Fruit fly (Drosophila melanogaster) whole organism, embryonic: ENCODE data around the gene CG12479.

Experiments used
- Atf6 ChIP-seq: fragments of 200-800 bp; sonication (Bioruptor generic); IDR thresholded peaks from 2 replicates; pipeline ENCODE4 v1.3.6; 2022; ENCODE audit warnings: missing biosample characterization, missing genetic modification characterization
- CG10565 ChIP-seq: fragments of 200-800 bp; sonication (Bioruptor generic); optimal IDR thresholded peaks from 3 replicates; lab custom pipeline; 2016; ENCODE audit warnings: missing biosample characterization, mild to moderate bottlenecking, missing genetic modification characterization
- CG12236 ChIP-seq: fragments of 200-800 bp; sonication (Bioruptor generic); optimal IDR thresholded peaks from 2 replicates; lab custom pipeline; 2016; ENCODE audit warnings: missing biosample characterization, missing genetic modification characterization
- CG30020 ChIP-seq: fragments of 200-800 bp; optimal IDR thresholded peaks from 2 replicates; lab custom pipeline; 2019; ENCODE audit warnings: missing biosample characterization, mild to moderate bottlenecking, missing genetic modification characterization, moderate library complexity
- CG30431 ChIP-seq: fragments of 200-800 bp; sonication (Bioruptor generic); optimal IDR thresholded peaks from 2 replicates; lab custom pipeline; 2017; ENCODE audit warnings: missing biosample characterization, missing genetic modification characterization
- CG33213 ChIP-seq: fragments of 200-800 bp; sonication (Bioruptor generic); optimal IDR thresholded peaks from 3 replicates; lab custom pipeline; 2016; ENCODE audit warnings: missing biosample characterization, missing genetic modification characterization
- CG3847 ChIP-seq: fragments of 200-800 bp; sonication (Bioruptor generic); IDR thresholded peaks from 2 replicates; pipeline ENCODE4 v1.3.6; 2022; ENCODE audit warnings: missing biosample characterization, missing genetic modification characterization
- CG8281 ChIP-seq: fragments of 200-800 bp; sonication (Bioruptor generic); optimal IDR thresholded peaks from 2 replicates; lab custom pipeline; 2018; ENCODE audit warnings: missing biosample characterization, mild to moderate bottlenecking, missing genetic modification characterization, moderate library complexity
- CG8924 ChIP-seq: fragments of 200-800 bp; optimal IDR thresholded peaks from 3 replicates; lab custom pipeline; 2019; ENCODE audit warnings: missing biosample characterization, mild to moderate bottlenecking, missing genetic modification characterization, moderate library complexity
- CG9215 ChIP-seq: fragments of 200-800 bp; sonication (Bioruptor generic); IDR thresholded peaks from 2 replicates; pipeline ENCODE4 v1.3.6; 2022; ENCODE audit warnings: missing biosample characterization, missing genetic modification characterization
- CG9817 ChIP-seq: fragments of 200-800 bp; sonication (Bioruptor generic); optimal IDR thresholded peaks from 2 replicates; lab custom pipeline; 2018; ENCODE audit warnings: missing biosample characterization, mild to moderate bottlenecking, missing genetic modification characterization, moderate library complexity
- CTCF ChIP-seq: fragments of 200-800 bp; sonication (Bioruptor generic); optimal IDR thresholded peaks from 2 replicates; lab custom pipeline; 2017; ENCODE audit warnings: missing biosample characterization, mild to moderate bottlenecking, missing genetic modification characterization, moderate library complexity
- Dbx ChIP-seq: fragments of 200-800 bp; sonication (Bioruptor generic); IDR thresholded peaks from 3 replicates; pipeline ENCODE4 v1.3.6; 2022; ENCODE audit warnings: missing biosample characterization, missing genetic modification characterization
- Drgx ChIP-seq: fragments of 200-800 bp; sonication (Bioruptor generic); IDR thresholded peaks from 2 replicates; pipeline ENCODE4 v1.3.6; 2022; ENCODE audit warnings: missing biosample characterization, missing genetic modification characterization
- HLHmδ ChIP-seq: fragments of 200-800 bp; sonication (Bioruptor generic); optimal IDR thresholded peaks from 2 replicates; lab custom pipeline; 2018; ENCODE audit warnings: missing biosample characterization, mild to moderate bottlenecking, missing genetic modification characterization, moderate library complexity
- Jarid2 ChIP-seq: fragments of 200-800 bp; sonication (Bioruptor generic); optimal IDR thresholded peaks from 3 replicates; lab custom pipeline; 2017; ENCODE audit warnings: mild to moderate bottlenecking, missing biosample characterization, missing genetic modification reagents, missing genetic modification characterization
- Optix ChIP-seq: fragments of 200-800 bp; sonication (Bioruptor generic); IDR thresholded peaks from 3 replicates; pipeline ENCODE4 v1.3.6; 2022; ENCODE audit warnings: missing biosample characterization, missing genetic modification characterization
- Spps ChIP-seq: fragments of 200-800 bp; sonication (Bioruptor generic); optimal IDR thresholded peaks from 2 replicates; lab custom pipeline; 2018; ENCODE audit warnings: missing biosample characterization, mild to moderate bottlenecking, missing genetic modification characterization
- YL-1 ChIP-seq: fragments of 200-800 bp; sonication (Bioruptor generic); optimal IDR thresholded peaks from 3 replicates; lab custom pipeline; 2017; ENCODE audit warnings: missing biosample characterization, mild to moderate bottlenecking, missing genetic modification characterization
- aop ChIP-seq: fragments of 200-800 bp; sonication (Bioruptor generic); IDR thresholded peaks from 2 replicates; pipeline ENCODE4 v1.3.6; 2022; ENCODE audit warnings: missing biosample characterization, missing genetic modification characterization
- bowl ChIP-seq: fragments of 200-800 bp; sonication (Bioruptor generic); IDR thresholded peaks from 2 replicates; pipeline ENCODE4 v1.3.6; 2022; ENCODE audit warnings: missing biosample characterization, missing genetic modification characterization
- gcm ChIP-seq: fragments of 200-800 bp; sonication (Bioruptor generic); optimal IDR thresholded peaks from 2 replicates; lab custom pipeline; 2019; ENCODE audit warnings: missing biosample characterization, mild to moderate bottlenecking, missing genetic modification characterization, moderate library complexity
- knrl ChIP-seq: fragments of 200-800 bp; sonication (Bioruptor generic); IDR thresholded peaks from 3 replicates; pipeline ENCODE4 v1.3.6; 2022; ENCODE audit warnings: missing biosample characterization, missing genetic modification characterization; ENCODE audit not compliant: partially characterized antibody
- nom ChIP-seq: fragments of 200-800 bp; sonication (Bioruptor generic); optimal IDR thresholded peaks from 2 replicates; lab custom pipeline; 2017; ENCODE audit warnings: missing biosample characterization, missing genetic modification characterization, mild to moderate bottlenecking, moderate library complexity, missing genetic modification reagents
- p53 ChIP-seq: fragments of 200-800 bp; sonication (Bioruptor generic); optimal IDR thresholded peaks from 2 replicates; lab custom pipeline; 2016; ENCODE audit warnings: missing biosample characterization, missing genetic modification characterization
- row ChIP-seq: fragments of 200-800 bp; sonication (Bioruptor generic); IDR thresholded peaks from 3 replicates; pipeline ENCODE4 v1.3.6; 2022; ENCODE audit warnings: missing biosample characterization, missing genetic modification characterization
- sens ChIP-seq: fragments of 200-800 bp; sonication (Bioruptor generic); peaks from one replicate; lab custom pipeline; 2016; ENCODE audit warnings: missing biosample characterization, missing genetic modification characterization
- stc ChIP-seq: fragments of 200-800 bp; sonication (Bioruptor generic); IDR thresholded peaks from 2 replicates; pipeline ENCODE4 v1.3.6; 2022; ENCODE audit warnings: missing biosample characterization, missing genetic modification characterization
- tio ChIP-seq: fragments of 200-800 bp; sonication (Bioruptor generic); optimal IDR thresholded peaks from 2 replicates; lab custom pipeline; 2017; ENCODE audit warnings: missing biosample characterization, missing genetic modification characterization, inconsistent platforms
- trh ChIP-seq: fragments of 200-800 bp; sonication (Bioruptor generic); optimal IDR thresholded peaks from 2 replicates; lab custom pipeline; 2016; ENCODE audit warnings: missing biosample characterization, missing genetic modification characterization

CG12479 gene

DNA sequence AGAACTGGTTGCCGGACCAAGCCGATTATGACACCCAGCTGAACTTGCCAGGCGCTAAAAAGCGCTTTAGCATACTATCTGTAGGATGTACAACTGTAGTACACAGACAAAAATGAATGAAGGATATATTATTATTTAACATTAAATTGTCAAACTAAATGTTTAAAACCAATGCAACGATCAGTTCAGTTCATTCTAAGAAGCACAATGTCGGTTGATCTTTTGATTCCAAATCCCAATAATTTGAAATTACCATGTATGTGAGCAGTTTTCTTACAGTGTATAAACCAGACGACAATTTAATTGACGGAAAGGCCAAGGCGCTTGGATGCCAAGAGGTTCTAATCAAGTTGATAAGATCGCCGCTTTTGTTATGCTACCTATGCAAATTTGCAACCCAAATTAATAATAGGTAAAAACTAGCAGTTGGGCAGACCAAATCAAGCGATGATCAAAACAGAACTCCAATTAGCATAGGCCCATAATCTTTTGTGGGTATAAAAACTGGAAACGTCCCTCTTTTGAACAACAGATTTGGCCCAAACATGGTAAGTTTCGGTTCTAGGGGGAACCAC lies 17.3 kb upstream of the CG12479 start, which contains the start of gene CG12480 (continued):
- TF ChIP-seq CG8924, result peak; percentile 40
- TF ChIP-seq Optix (GFP tag; lab: Robert Waterston, UW), result no peak
- TF ChIP-seq Jarid2 (GFP tag; lab: Kevin White, UChicago), result no peak
- TF ChIP-seq Atf6, result peak; percentile 79
- no peak for TF ChIP-seq stc (GFP tag; lab: Robert Waterston, UW)

DNA sequence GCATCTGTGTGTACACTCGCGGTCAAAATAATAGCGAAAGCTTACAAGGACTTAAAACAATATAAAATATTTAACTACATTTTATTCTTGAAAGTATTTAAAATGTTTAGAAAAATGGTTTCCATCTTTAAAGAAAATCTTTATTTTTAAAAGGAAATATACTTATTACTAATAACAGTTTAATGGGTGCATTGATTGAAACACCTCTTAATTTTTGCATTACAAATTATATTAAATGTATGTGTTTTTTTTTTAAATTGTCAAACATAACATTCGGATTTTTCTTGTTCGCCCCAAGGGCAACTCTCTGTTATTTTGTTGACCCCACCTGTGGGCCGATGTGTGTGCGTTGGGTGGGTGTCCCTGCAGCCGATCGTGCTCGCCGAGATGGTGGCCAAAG lies 1.9 kb upstream of the CG12479 start:
- no peak for TF ChIP-seq CG9215 (GFP tag; lab: Robert Waterston, UW)
- no peak for TF ChIP-seq Dbx (GFP tag; lab: Robert Waterston, UW)
- TF ChIP-seq p53 (GFP tag; lab: Kevin White, UChicago), result no peak
- no peak for TF ChIP-seq CG12236 (GFP tag; lab: Kevin White, UChicago)
- TF ChIP-seq CG33213 (GFP tag; lab: Kevin White, UChicago), result no peak
- TF ChIP-seq CTCF (GFP tag; lab: Kevin White, UChicago), result no peak
- no peak for TF ChIP-seq trh
- TF ChIP-seq gcm (GFP tag; lab: Kevin White, UChicago), result no peak
- no peak for TF ChIP-seq CG30431 (GFP tag; lab: Kevin White, UChicago)
- TF ChIP-seq Spps (tag; lab: Kevin White, UChicago), result no peak
- TF ChIP-seq tio (GFP tag; lab: Kevin White, UChicago), result no peak
- TF ChIP-seq CG9817 (tag; lab: Kevin White, UChicago), result no peak
- no peak for TF ChIP-seq CG8281 (tag; lab: Kevin White, UChicago)

dm6 chrX:14149312-14149711 lies 2.5 kb downstream of the CG12479 start:
- TF ChIP-seq Drgx (GFP tag; lab: Robert Waterston, UW), result peak; percentile 71
- no peak for TF ChIP-seq row (GFP tag; lab: Robert Waterston, UW)
- TF ChIP-seq CG3847 (GFP tag; lab: Robert Waterston, UW), result no peak
- peak; percentile 6 for TF ChIP-seq sens
- no peak for TF ChIP-seq CG30020
- no peak for TF ChIP-seq HLHmδ
- no peak for TF ChIP-seq knrl (GFP tag; lab: Robert Waterston, UW)

dm6 chrX:14148171-14148570 lies 3.6 kb downstream of the CG12479 start:
- TF ChIP-seq YL-1 (GFP tag; lab: Kevin White, UChicago) (no peak), Drgx (GFP tag; lab: Robert Waterston, UW) (0 out of 2 replicates have a peak, but pooled peaks have one; percentile 11)

DNA sequence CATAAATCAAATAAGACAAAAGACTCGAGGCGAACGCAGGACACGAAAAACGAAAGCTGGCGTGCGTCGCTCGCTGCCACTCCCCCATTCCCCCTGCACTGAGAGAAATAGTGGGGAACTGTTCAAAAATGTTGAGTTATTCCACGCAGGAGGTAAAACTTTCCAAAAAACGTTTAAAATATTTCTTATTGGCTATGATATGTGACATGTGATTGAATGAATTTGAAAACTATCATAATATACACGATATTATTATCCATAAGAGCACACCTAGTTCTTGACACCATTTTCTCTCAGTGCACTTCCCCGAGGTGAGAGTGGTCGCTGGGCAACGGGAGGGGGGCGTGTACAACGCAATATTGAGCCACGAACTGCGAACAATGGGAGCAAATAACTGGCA lies 17.9 kb downstream of the CG12479 start:
- TF ChIP-seq nom (GFP tag; lab: Kevin White, UChicago), result peak; percentile 22
- TF ChIP-seq CG10565 (GFP tag; lab: Kevin White, UChicago), result no peak
- TF ChIP-seq bowl (GFP tag; lab: Robert Waterston, UW), result no peak
- TF ChIP-seq CTCF (GFP tag; lab: Kevin White, UChicago), result no peak

- no peak for TF ChIP-seq aop (GFP tag; lab: Robert Waterston, UW)
- TF ChIP-seq Drgx (GFP tag; lab: Robert Waterston, UW), result peak; percentile 41
- TF ChIP-seq, all 482 proteins: peak for 1
Measured at dm6 chrX:14123688-14124087, 28.1 kb downstream of the CG12479 start.
